Worm (Caenorhabditis elegans) whole organism, young adult: Measurements from ENCODE around the gene C53A3.1.
A peak's percentile ranks its signal among the peaks of the same experiment; 100 is the strongest.

Experiments used
- B0019.2 ChIP-seq: fragments of 200-800 bp; sonication (Bioruptor generic); conservative IDR thresholded peaks from 2 replicates; pipeline ENCODE4 v1.3.6; 2022; ENCODE audit warnings: missing genetic modification reagents, missing genetic modification characterization, missing compliant biosample characterization
- B0035.1 ChIP-seq: sonication (generic microtip); optimal IDR thresholded peaks from 2 replicates; lab custom pipeline; 2016; ENCODE audit warnings: missing genetic modification characterization, mild to moderate bottlenecking, missing compliant biosample characterization, missing genotype, missing genetic modification reagents
- C17E4.6 ChIP-seq: fragments of 200-800 bp; sonication (Bioruptor generic); IDR thresholded peaks from 2 replicates; pipeline ENCODE4 v1.3.6; 2022; ENCODE audit warnings: missing genetic modification reagents, missing genetic modification characterization, missing compliant biosample characterization
- F33H1.4 ChIP-seq: fragments of 200-800 bp; sonication (Bioruptor generic); IDR thresholded peaks from 2 replicates; pipeline ENCODE4 v1.3.6; 2022; ENCODE audit warnings: missing genetic modification reagents, missing genetic modification characterization, missing compliant biosample characterization
- F37B4.10 ChIP-seq: fragments of 200-800 bp; sonication (Bioruptor generic); IDR thresholded peaks from 2 replicates; pipeline ENCODE4 v1.3.6; 2022; ENCODE audit warnings: missing genetic modification characterization, missing compliant biosample characterization
- F49E8.2 ChIP-seq: sonication (generic microtip); optimal IDR thresholded peaks from 3 replicates; lab custom pipeline; 2017; ENCODE audit warnings: missing genetic modification characterization, mild to moderate bottlenecking, missing compliant biosample characterization, antibody characterized with exemption, moderate library complexity; ENCODE audit not compliant: insufficient read depth
- F57C9.4 ChIP-seq: sonication (generic microtip); optimal IDR thresholded peaks from 2 replicates; lab custom pipeline; 2017; ENCODE audit warnings: mild to moderate bottlenecking, missing genetic modification characterization, missing compliant biosample characterization
- K12H6.12 ChIP-seq: fragments of 200-800 bp; sonication (Bioruptor generic); optimal IDR thresholded peaks from 2 replicates; lab custom pipeline; 2018; ENCODE audit warnings: mild to moderate bottlenecking, missing genetic modification characterization, missing compliant biosample characterization
- T07F8.4 ChIP-seq: sonication (generic microtip); optimal IDR thresholded peaks from 2 replicates; lab custom pipeline; 2016; ENCODE audit warnings: mild to moderate bottlenecking, missing genetic modification characterization, moderate library complexity, missing compliant biosample characterization
- T26A5.8 ChIP-seq: sonication (generic microtip); optimal IDR thresholded peaks from 2 replicates; lab custom pipeline; 2016; ENCODE audit warnings: missing genetic modification characterization, missing compliant biosample characterization
- Y56A3A.18 ChIP-seq: fragments of 200-800 bp; sonication (Bioruptor generic); IDR thresholded peaks from 2 replicates; pipeline ENCODE4 v1.3.6; 2022; ENCODE audit warnings: missing genetic modification reagents, missing genetic modification characterization, missing compliant biosample characterization
- Y79H2A.3 ChIP-seq: fragments of 200-800 bp; sonication (Bioruptor generic); conservative IDR thresholded peaks from 2 replicates; pipeline ENCODE4 v1.3.6; 2022; ENCODE audit warnings: missing genetic modification reagents, missing genetic modification characterization, missing compliant biosample characterization
- ama-1 ChIP-seq, 3 experiments: fragments of 150-350 bp in 1 of 3; sonication (generic microtip) in 2 of 3; optimal IDR thresholded peaks; 2 replicates each; lab custom pipeline; 2014 to 2018; ENCODE audit warnings: missing biosample characterization in 2 of 3, missing genetic modification characterization in 2 of 3, missing genetic modification reagents in 2 of 3
- atf-7 ChIP-seq: sonication (generic microtip); optimal IDR thresholded peaks from 2 replicates; lab custom pipeline; 2017; ENCODE audit warnings: mild to moderate bottlenecking, missing genetic modification characterization, missing compliant biosample characterization
- attf-5 ChIP-seq: fragments of 200-800 bp; sonication (Bioruptor generic); optimal IDR thresholded peaks from 2 replicates; lab custom pipeline; 2018; ENCODE audit warnings: mild to moderate bottlenecking, missing genetic modification characterization, missing compliant biosample characterization
- attf-6 ChIP-seq: fragments of 200-800 bp; sonication (Bioruptor generic); IDR thresholded peaks from 2 replicates; pipeline ENCODE4 v1.3.6; 2022; ENCODE audit warnings: missing genetic modification reagents, missing genetic modification characterization, missing compliant biosample characterization
- ceh-58 ChIP-seq: fragments of 200-800 bp; sonication (Bioruptor generic); IDR thresholded peaks from 2 replicates; pipeline ENCODE4 v1.3.6; 2022; ENCODE audit warnings: missing genetic modification characterization, missing compliant biosample characterization
- dpl-1 ChIP-seq: fragments of 150-350 bp; optimal IDR thresholded peaks from 2 replicates; lab custom pipeline; 2014; ENCODE audit warnings: missing biosample characterization, missing genetic modification reagents, missing genetic modification characterization
- egl-44 ChIP-seq: fragments of 200-800 bp; sonication (Bioruptor generic); IDR thresholded peaks from 2 replicates; pipeline ENCODE4 v1.3.6; 2022; ENCODE audit warnings: missing genetic modification reagents, missing genetic modification characterization, missing compliant biosample characterization
- ets-4 ChIP-seq: fragments of 200-800 bp; sonication (Bioruptor generic); optimal IDR thresholded peaks from 2 replicates; lab custom pipeline; 2018; ENCODE audit warnings: mild to moderate bottlenecking, missing genetic modification characterization, missing compliant biosample characterization
- hlh-26 ChIP-seq: fragments of 200-800 bp; sonication (Bioruptor generic); conservative IDR thresholded peaks from 2 replicates; pipeline ENCODE4 v1.3.6; 2022; ENCODE audit warnings: missing genetic modification reagents, missing genetic modification characterization, missing compliant biosample characterization
- hmg-1.2 ChIP-seq: fragments of 200-800 bp; sonication (Bioruptor generic); IDR thresholded peaks from 2 replicates; pipeline ENCODE4 v1.3.6; 2022; ENCODE audit warnings: missing genetic modification reagents, missing genetic modification characterization, missing compliant biosample characterization
- hmg-20 ChIP-seq: fragments of 200-800 bp; sonication (Bioruptor generic); IDR thresholded peaks from 2 replicates; pipeline ENCODE4 v1.3.6; 2022; ENCODE audit warnings: missing genetic modification reagents, missing genetic modification characterization, missing compliant biosample characterization
- hrde-1 ChIP-seq: sonication (generic microtip); optimal IDR thresholded peaks from 2 replicates; lab custom pipeline; 2016; ENCODE audit warnings: missing genetic modification characterization, mild to moderate bottlenecking, missing compliant biosample characterization, moderate library complexity, missing genotype, missing genetic modification reagents, borderline replicate concordance
- let-526 ChIP-seq: fragments of 200-800 bp; sonication (Bioruptor generic); IDR thresholded peaks from 2 replicates; pipeline ENCODE4 v1.3.6; 2022; ENCODE audit warnings: missing genetic modification reagents, missing genetic modification characterization, missing compliant biosample characterization
- let-607 ChIP-seq, 2 experiments: fragments of 200-800 bp in 1 of 2; sonication (Bioruptor generic) in 1 of 2; sonication (generic microtip) in 1 of 2; optimal IDR thresholded peaks; 2 replicates each; lab custom pipeline; 2016 to 2018; ENCODE audit warnings: mild to moderate bottlenecking in 2 of 2, missing compliant biosample characterization in 2 of 2, missing genetic modification characterization in 2 of 2, moderate library complexity in 2 of 2, missing genotype in 1 of 2
- lin-40 ChIP-seq: sonication (generic microtip); optimal IDR thresholded peaks from 2 replicates; lab custom pipeline; 2016; ENCODE audit warnings: missing genetic modification characterization, mild to moderate bottlenecking, missing compliant biosample characterization, missing genotype, missing genetic modification reagents
- lin-54 ChIP-seq: fragments of 200-800 bp; sonication (Bioruptor generic); optimal IDR thresholded peaks from 2 replicates; lab custom pipeline; 2018; ENCODE audit warnings: mild to moderate bottlenecking, missing genetic modification characterization, missing compliant biosample characterization
- lsl-1 ChIP-seq: fragments of 200-800 bp; sonication (Bioruptor generic); optimal IDR thresholded peaks from 2 replicates; lab custom pipeline; 2018; ENCODE audit warnings: mild to moderate bottlenecking, missing genetic modification characterization, moderate library complexity, missing compliant biosample characterization
- nfya-2 ChIP-seq: fragments of 200-800 bp; sonication (Bioruptor generic); IDR thresholded peaks from 2 replicates; pipeline ENCODE4 v1.3.6; 2022; ENCODE audit warnings: missing genetic modification reagents, missing genetic modification characterization, missing compliant biosample characterization
- nhr-120 ChIP-seq: fragments of 200-800 bp; sonication (Bioruptor generic); IDR thresholded peaks from 2 replicates; pipeline ENCODE4 v1.3.6; 2022; ENCODE audit warnings: missing genetic modification characterization, missing compliant biosample characterization
- rec-8 ChIP-seq, 2 experiments: sonication (generic microtip); optimal IDR thresholded peaks; 2 replicates each; lab custom pipeline; 2016; ENCODE audit warnings: mild to moderate bottlenecking in 2 of 2, missing genetic modification characterization in 2 of 2, missing genetic modification reagents in 2 of 2, missing genotype in 2 of 2, missing biosample characterization in 1 of 2, missing compliant biosample characterization in 1 of 2, moderate library complexity in 1 of 2
- rpc-1 ChIP-seq, 2 experiments: fragments of 150-350 bp in 1 of 2; sonication (generic microtip) in 1 of 2; optimal IDR thresholded peaks; 2 replicates each; lab custom pipeline; 2014 to 2018; ENCODE audit warnings: missing biosample characterization in 1 of 2, missing genetic modification characterization in 1 of 2, missing genetic modification reagents in 1 of 2, missing genotype in 1 of 2
- sea-2 ChIP-seq: fragments of 200-800 bp; sonication (Bioruptor generic); IDR thresholded peaks from 2 replicates; pipeline ENCODE4 v1.3.6; 2022; ENCODE audit warnings: missing genetic modification characterization, missing compliant biosample characterization
- snpc-1.3 ChIP-seq: sonication (generic microtip); optimal IDR thresholded peaks from 2 replicates; lab custom pipeline; 2017; ENCODE audit warnings: missing genetic modification characterization, mild to moderate bottlenecking, missing compliant biosample characterization, antibody characterized with exemption, moderate library complexity, missing genotype, missing genetic modification reagents; ENCODE audit not compliant: insufficient read depth
- snpc-3.4 ChIP-seq: sonication (generic microtip); optimal IDR thresholded peaks from 2 replicates; lab custom pipeline; 2017; ENCODE audit warnings: missing genetic modification characterization, mild to moderate bottlenecking, missing compliant biosample characterization, antibody characterized with exemption, moderate library complexity, missing genotype, missing genetic modification reagents
- unc-130 ChIP-seq: sonication (generic microtip); optimal IDR thresholded peaks from 2 replicates; lab custom pipeline; 2016; ENCODE audit warnings: missing genetic modification reagents, missing genetic modification characterization, missing compliant biosample characterization
- unc-62 ChIP-seq: fragments of 150-350 bp; optimal IDR thresholded peaks from 2 replicates; lab custom pipeline; 2014; ENCODE audit warnings: missing biosample characterization, missing genetic modification reagents, missing genetic modification characterization
- ztf-28 ChIP-seq: fragments of 200-800 bp; sonication (Bioruptor generic); IDR thresholded peaks from 2 replicates; pipeline ENCODE4 v1.3.6; 2022; ENCODE audit warnings: missing genetic modification reagents, missing genetic modification characterization, missing compliant biosample characterization
- ztf-3 ChIP-seq: fragments of 200-800 bp; sonication (Bioruptor generic); optimal IDR thresholded peaks from 2 replicates; lab custom pipeline; 2018; ENCODE audit warnings: mild to moderate bottlenecking, missing genetic modification characterization, missing compliant biosample characterization

The C53A3.1 gene

ce11 chrV:5763787-5764186 lies 3.8 kb upstream of the C53A3.1 start, which contains the start of gene pgph-3 (continued):
- TF ChIP-seq hlh-26 (GFP tag; lab: Robert Waterston, UW) (no peak), T26A5.8 (no peak), ceh-58 (no peak), egl-44 (GFP tag; lab: Robert Waterston, UW) (no peak), K12H6.12 (no peak), dpl-1 (GFP tag; lab: Kevin White, UChicago) (no peak), T07F8.4 (tag; lab: Kevin White, UChicago) (no peak), atf-7 (peak; percentile 55), B0035.1 (no peak), hmg-20 (no peak), ets-4 (GFP tag; lab: Kevin White, UChicago) (peak; percentile 28), sea-2 (GFP tag; lab: Robert Waterston, UW) (no peak), snpc-1.3 (tag; lab: Kevin White, UChicago) (no peak), lin-54 (no peak), Y56A3A.18 (GFP tag; lab: Robert Waterston, UW) (0 out of 2 replicates have a peak, but pooled peaks have one; percentile 39), nfya-2 (GFP tag; lab: Robert Waterston, UW) (no peak), unc-62 (GFP tag; lab: Kevin White, UChicago) (no peak), hrde-1 (no peak)

DNA sequence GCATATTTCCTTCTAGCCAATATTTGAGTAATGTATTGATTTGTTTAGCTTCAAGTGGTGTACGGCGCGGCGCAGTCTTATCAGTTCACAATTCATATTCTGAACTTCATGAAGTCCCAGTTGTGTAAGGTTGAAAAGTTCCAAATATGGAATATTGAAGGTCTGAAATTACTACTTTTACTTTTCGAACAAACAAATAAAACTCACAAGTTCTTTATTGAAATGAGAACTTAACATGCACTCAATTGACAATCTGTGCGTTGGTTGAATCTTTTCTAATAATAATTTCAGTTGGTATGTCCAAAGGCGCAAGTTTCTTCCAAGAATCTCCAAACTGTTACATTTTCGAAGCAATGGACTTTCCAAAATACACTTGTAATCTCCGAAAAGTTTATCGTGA lies 1.3 kb downstream of the C53A3.1 start, which contains the start of gene C53A3.4:
C53A3.4 (minus strand) TSS at position 101 of the 400 bp plus-strand sequence.
- no peak for TF ChIP-seq ztf-28 (GFP tag; lab: Robert Waterston, UW)
- no peak for TF ChIP-seq ama-1 (optimal IDR thresholded peaks at IDR 0.05; lab: Kevin White, UChicago)
- TF ChIP-seq ama-1 (GFP tag; optimal IDR thresholded peaks at IDR 0.05; lab: Kevin White, UChicago) = no peak
- TF ChIP-seq lin-54 = no peak
- no peak for TF ChIP-seq hmg-1.2 (GFP tag; lab: Robert Waterston, UW)
- no peak for TF ChIP-seq F49E8.2 (tag; lab: Kevin White, UChicago)
- no peak for TF ChIP-seq F57C9.4
- no peak for TF ChIP-seq rec-8 (tag; optimal IDR thresholded peaks at IDR 0.05; lab: Kevin White, UChicago)
- TF ChIP-seq, all 124 proteins: peak for 0

DNA sequence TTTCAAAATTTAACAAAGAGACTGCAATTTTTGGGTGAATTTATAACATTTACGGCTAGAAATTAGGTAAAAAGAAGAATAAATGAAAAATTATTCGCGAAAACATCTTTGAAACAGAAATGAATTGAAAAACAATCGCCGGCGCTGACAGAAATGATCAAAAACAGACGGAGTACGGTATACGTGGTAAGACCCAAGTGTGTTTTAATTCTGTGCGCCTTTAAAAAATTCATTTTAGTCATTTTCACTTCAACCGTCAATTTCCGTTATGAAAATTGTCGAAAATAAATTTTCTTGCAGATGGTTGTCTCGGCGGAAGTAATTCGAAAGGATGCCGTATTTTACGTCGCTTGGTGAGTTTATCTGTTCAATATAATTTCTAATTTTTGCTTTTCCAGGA lies 3.8 kb downstream of the C53A3.1 start, which contains the start of gene C53A3.3:
C53A3.3 (plus strand) TSS at position 301 of the 400 bp plus-strand sequence.
- no peak for TF ChIP-seq F33H1.4
- TF ChIP-seq let-607 (tag; optimal IDR thresholded peaks at IDR 0.05; lab: Kevin White, UChicago) = no peak
- TF ChIP-seq lsl-1 (GFP tag; lab: Kevin White, UChicago) = no peak
- no peak for TF ChIP-seq F49E8.2 (tag; lab: Kevin White, UChicago)
- TF ChIP-seq attf-5 (GFP tag; lab: Kevin White, UChicago) = no peak
- no peak for TF ChIP-seq C17E4.6 (GFP tag; lab: Robert Waterston, UW)
- TF ChIP-seq lin-40 (tag; lab: Kevin White, UChicago) = no peak
- no peak for TF ChIP-seq attf-6 (GFP tag; lab: Robert Waterston, UW)
- no peak for TF ChIP-seq ztf-3 (GFP tag; lab: Kevin White, UChicago)
- TF ChIP-seq B0019.2 (GFP tag; lab: Robert Waterston, UW) = no peak
- TF ChIP-seq rpc-1 (optimal IDR thresholded peaks at IDR 0.05; lab: Kevin White, UChicago) = no peak
- TF ChIP-seq rpc-1 (tag; optimal IDR thresholded peaks at IDR 0.05; lab: Kevin White, UChicago) = no peak
- TF ChIP-seq hmg-20 = no peak
- TF ChIP-seq nhr-120 = no peak
- TF ChIP-seq let-526 = no peak
- TF ChIP-seq F37B4.10 (GFP tag; lab: Robert Waterston, UW) = no peak
- no peak for TF ChIP-seq unc-130 (GFP tag; lab: Kevin White, UChicago)
- no peak for TF ChIP-seq snpc-3.4
- TF ChIP-seq Y79H2A.3 = no peak
